Fruit fly (Drosophila melanogaster): ENCODE data around the gene CG4907.

CG4907 gene

dm6 chr3R:22748956-22749355 is 38.4 kb upstream of the CG4907 start, which contains the start of gene CG31139:
CG31139 (minus strand) TSS chr3R:22749056.
- no peak for TF ChIP-seq CG17806 (tag; optimal IDR thresholded peaks at IDR 0.05)
- TF ChIP-seq Pif1B (GFP tag; optimal IDR thresholded peaks at IDR 0.05), result no peak
- TF ChIP-seq CG14655 (GFP tag; optimal IDR thresholded peaks at IDR 0.05), result no peak
- TF ChIP-seq EcR (GFP tag; optimal IDR thresholded peaks at IDR 0.05), result no peak
- no peak for TF ChIP-seq CG34367 (tag; optimal IDR thresholded peaks at IDR 0.05)
- no peak for TF ChIP-seq CG13204 (GFP tag; optimal IDR thresholded peaks at IDR 0.05)
- TF ChIP-seq CG8159 (tag; optimal IDR thresholded peaks at IDR 0.05), result no peak
- TF ChIP-seq rn (GFP tag; IDR thresholded peaks at IDR 0.05), result no peak
- no peak for TF ChIP-seq fd96Ca (GFP tag; IDR thresholded peaks at IDR 0.05)
- TF ChIP-seq CG8301 (tag; optimal IDR thresholded peaks at IDR 0.05), result no peak
- TF ChIP-seq Pif1A (GFP tag; optimal IDR thresholded peaks at IDR 0.05), result no peak
- TF ChIP-seq CG10348 (GFP tag; IDR thresholded peaks at IDR 0.05), result no peak
- TF ChIP-seq CG32121 (GFP tag; IDR thresholded peaks at IDR 0.05), result no peak
- TF ChIP-seq CG9948 (tag; optimal IDR thresholded peaks at IDR 0.05), result no peak
- TF ChIP-seq Snoo (tag; optimal IDR thresholded peaks at IDR 0.05), result no peak

dm6 chr3R:22747423-22748090 is 37.0 kb upstream of the CG4907 start, which contains the start of gene CG17141:
CG17141 (minus strand) TSS chr3R:22747599.
- TF ChIP-seq CG8159 (tag; optimal IDR thresholded peaks at IDR 0.05), result no peak

dm6 chr3R:22745432-22745831 is 34.9 kb upstream of the CG4907 start, which contains the start of the genes vret and HP1c:
vret (minus strand) TSS chr3R:22745581.
HP1c (plus strand) TSS chr3R:22745620.
- TF ChIP-seq Snoo (tag; optimal IDR thresholded peaks at IDR 0.05) (no peak), CG17806 (tag; optimal IDR thresholded peaks at IDR 0.05) (no peak)

DNA sequence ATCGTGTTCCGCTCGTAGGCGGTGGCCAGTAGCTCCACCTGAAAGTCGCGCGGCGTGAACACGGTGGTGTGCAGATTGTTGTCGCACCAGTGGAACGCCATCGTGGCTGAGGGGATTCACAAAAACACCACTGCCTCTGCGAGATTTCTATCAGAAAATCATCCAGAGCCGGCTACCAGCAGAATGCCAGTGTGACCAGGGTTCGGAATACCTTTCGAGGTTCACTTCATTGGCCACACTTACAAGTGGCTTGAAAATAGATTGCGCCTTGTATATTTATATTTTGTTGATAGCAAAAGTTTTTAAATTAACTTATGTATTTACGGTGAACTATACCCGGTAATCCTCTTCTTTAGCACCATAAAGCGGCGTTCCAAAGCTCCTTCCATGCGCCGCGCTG is 30.4 kb upstream of the CG4907 start, which contains the start of the genes Dcr-1 and CG6985:
TSS of gene Dcr-1 (minus strand) at position 162 of the 400 bp plus-strand sequence.
TSS of gene CG6985 (plus strand) at position 221 of the 400 bp plus-strand sequence.
- TF ChIP-seq D1 (tag; optimal IDR thresholded peaks at IDR 0.05), result no peak
- no peak for TF ChIP-seq EcR (GFP tag; optimal IDR thresholded peaks at IDR 0.05)
- TF ChIP-seq CG12605 (GFP tag; IDR thresholded peaks at IDR 0.05), result no peak
- no peak for TF ChIP-seq Snoo (tag; optimal IDR thresholded peaks at IDR 0.05)
- no peak for TF ChIP-seq gl (tag; optimal IDR thresholded peaks at IDR 0.05)
- TF ChIP-seq CG15710 (tag; optimal IDR thresholded peaks at IDR 0.05), result no peak
- TF ChIP-seq Pif1A (GFP tag; optimal IDR thresholded peaks at IDR 0.05), result no peak
- TF ChIP-seq rn (GFP tag; IDR thresholded peaks at IDR 0.05), result no peak

- no peak for TF ChIP-seq rn (GFP tag; IDR thresholded peaks at IDR 0.05)
Measured at dm6 chr3R:22733751-22734150, 23.2 kb upstream of the CG4907 start, which contains the start of gene Takl2. Takl2 (minus strand) TSS chr3R:22733851.

- TF ChIP-seq Ets98B (GFP tag; IDR thresholded peaks at IDR 0.05), result no peak
- no peak for TF ChIP-seq CG17806 (tag; optimal IDR thresholded peaks at IDR 0.05)
- TF ChIP-seq CG13204 (GFP tag; optimal IDR thresholded peaks at IDR 0.05), result no peak
- no peak for TF ChIP-seq CG10348 (GFP tag; IDR thresholded peaks at IDR 0.05)
- no peak for TF ChIP-seq CG32121 (GFP tag; IDR thresholded peaks at IDR 0.05)
- no peak for TF ChIP-seq rn (GFP tag; IDR thresholded peaks at IDR 0.05)
- no peak for TF ChIP-seq CG12605 (GFP tag; IDR thresholded peaks at IDR 0.05)
- no peak for TF ChIP-seq CG4496 (GFP tag; IDR thresholded peaks at IDR 0.05)
- no peak for TF ChIP-seq CG14655 (GFP tag; optimal IDR thresholded peaks at IDR 0.05)
- TF ChIP-seq CG9948 (tag; optimal IDR thresholded peaks at IDR 0.05), result no peak
- no peak for TF ChIP-seq EcR (GFP tag; optimal IDR thresholded peaks at IDR 0.05)
- no peak for TF ChIP-seq CG15710 (tag; optimal IDR thresholded peaks at IDR 0.05)
Measured at dm6 chr3R:22732995-22733394, 22.4 kb upstream of the CG4907 start.

- TF ChIP-seq CG34367 (tag; optimal IDR thresholded peaks at IDR 0.05) (peak; percentile 31), gl (tag; optimal IDR thresholded peaks at IDR 0.05) (no peak), D1 (tag; optimal IDR thresholded peaks at IDR 0.05) (no peak), CG32121 (GFP tag; IDR thresholded peaks at IDR 0.05) (peak; percentile 51; the same call in 1 of the 2 replicates), CG12605 (GFP tag; IDR thresholded peaks at IDR 0.05) (peak; percentile 55; the same call in 1 of the 2 replicates), Pif1B (GFP tag; optimal IDR thresholded peaks at IDR 0.05) (no peak), Ets98B (GFP tag; IDR thresholded peaks at IDR 0.05) (peak; percentile 70), EcR (GFP tag; optimal IDR thresholded peaks at IDR 0.05) (no peak), CG10348 (GFP tag; IDR thresholded peaks at IDR 0.05) (no peak), CG8301 (tag; optimal IDR thresholded peaks at IDR 0.05) (peak; percentile 64), rn (GFP tag; IDR thresholded peaks at IDR 0.05) (0 out of 2 replicates have a peak, but pooled peaks have one; percentile 6), CG17806 (tag; optimal IDR thresholded peaks at IDR 0.05) (peak; percentile 27), CG9948 (tag; optimal IDR thresholded peaks at IDR 0.05) (peak; percentile 53), Snoo (tag; optimal IDR thresholded peaks at IDR 0.05) (no peak), CG4496 (GFP tag; IDR thresholded peaks at IDR 0.05) (peak; percentile 80)
Measured at dm6 chr3R:22727857-22728256, 17.3 kb upstream of the CG4907 start.
